Worm (Caenorhabditis elegans): ENCODE results near the gene txt-14.

The txt-14 gene

DNA sequence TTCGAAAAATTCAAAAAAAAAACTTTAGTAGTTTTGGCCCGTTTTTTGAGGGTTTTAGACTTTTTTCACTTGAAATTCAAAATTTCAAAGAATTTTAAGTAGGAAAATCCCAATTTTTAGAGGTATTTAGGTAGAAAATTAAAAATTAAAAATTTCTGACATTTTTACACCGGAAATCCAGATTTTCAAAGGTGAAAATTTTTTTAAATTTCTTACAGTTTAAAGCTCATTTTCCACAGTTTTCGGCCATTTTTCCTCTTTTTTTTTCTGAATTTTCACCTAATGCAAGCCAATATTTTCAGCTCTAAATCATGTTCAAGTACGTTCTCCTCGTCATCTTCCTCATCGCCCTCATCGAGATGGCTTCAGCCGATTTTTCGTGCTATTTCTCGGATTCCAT is at the start of gene txt-14:
Gene txt-14, plus strand, starts transcription at position 301 of the 400 bp plus-strand sequence.
- TF ChIP-seq ztf-23 (GFP tag; IDR thresholded peaks at IDR 0.05) = no peak
- no peak for TF ChIP-seq klf-2 (GFP tag; conservative IDR thresholded peaks at IDR 0.05)
- no peak for TF ChIP-seq flt-1 (GFP tag; IDR thresholded peaks at IDR 0.05)
- no peak for TF ChIP-seq cog-1 (tag; optimal IDR thresholded peaks at IDR 0.05)
- TF ChIP-seq ref-1 (GFP tag; conservative IDR thresholded peaks at IDR 0.05) = no peak
- TF ChIP-seq med-1 (GFP tag; optimal IDR thresholded peaks at IDR 0.05; ENCODE audit: insufficient read depth) = no peak
- no peak for TF ChIP-seq tab-1 (GFP tag; IDR thresholded peaks at IDR 0.05)
- TF ChIP-seq ztf-29 (GFP tag; IDR thresholded peaks at IDR 0.05) = no peak
- TF ChIP-seq T22C8.4 (GFP tag; IDR thresholded peaks at IDR 0.05) = no peak

DNA sequence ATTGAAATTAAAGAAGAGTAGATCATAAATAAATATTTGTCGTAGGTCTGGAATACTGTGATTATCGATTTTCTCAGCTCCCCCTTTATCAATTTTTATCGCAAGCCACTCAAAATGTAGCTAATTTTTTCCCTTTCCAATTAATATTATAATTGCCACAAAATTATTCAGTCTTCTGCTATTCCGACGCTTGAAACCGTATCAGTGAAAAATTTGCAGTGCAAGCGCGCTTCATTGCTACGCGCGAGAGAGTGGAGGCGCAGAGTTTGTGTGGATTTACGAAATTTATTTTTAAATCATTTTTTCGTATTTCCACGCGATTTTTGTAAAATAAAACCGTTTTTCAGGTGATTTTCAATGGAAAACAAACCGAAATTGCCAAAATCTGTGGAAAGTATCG is 48.9 kb upstream of the txt-14 start, which contains the start of gene ints-5:
Gene ints-5, plus strand, starts transcription at position 348 of the 400 bp plus-strand sequence.
- TF ChIP-seq ztf-23 (GFP tag; IDR thresholded peaks at IDR 0.05) (no peak), flt-1 (GFP tag; IDR thresholded peaks at IDR 0.05) (no peak), tab-1 (GFP tag; IDR thresholded peaks at IDR 0.05) (no peak), cog-1 (tag; optimal IDR thresholded peaks at IDR 0.05) (no peak), ref-1 (GFP tag; conservative IDR thresholded peaks at IDR 0.05) (no peak), ztf-29 (GFP tag; IDR thresholded peaks at IDR 0.05) (no peak), T22C8.4 (GFP tag; IDR thresholded peaks at IDR 0.05) (no peak), klf-2 (GFP tag; conservative IDR thresholded peaks at IDR 0.05) (no peak), med-1 (GFP tag; optimal IDR thresholded peaks at IDR 0.05; ENCODE audit: insufficient read depth) (no peak)

DNA sequence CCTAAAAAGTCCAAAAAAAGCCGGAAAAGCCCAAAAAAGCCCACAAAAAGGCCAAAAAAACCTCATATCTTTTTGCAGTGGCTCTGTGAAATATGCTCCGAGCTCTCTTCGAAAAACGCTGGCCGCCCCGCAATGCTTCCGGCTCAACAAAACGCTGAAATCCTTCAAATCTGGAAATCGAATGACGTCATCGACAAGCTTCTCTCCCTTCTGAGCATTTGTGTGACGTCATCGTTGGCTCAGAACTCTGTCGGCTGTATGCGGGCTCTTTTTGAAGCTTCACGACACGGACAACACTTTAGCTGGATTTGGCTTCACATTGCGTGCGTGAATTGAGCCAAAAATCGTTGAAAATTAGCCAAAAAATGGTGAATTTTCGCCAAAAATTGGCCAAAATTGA is 46.4 kb upstream of the txt-14 start:
- TF ChIP-seq cog-1 (tag; optimal IDR thresholded peaks at IDR 0.05) = no peak
- no peak for TF ChIP-seq klf-2 (GFP tag; conservative IDR thresholded peaks at IDR 0.05)
- no peak for TF ChIP-seq flt-1 (GFP tag; IDR thresholded peaks at IDR 0.05)
- TF ChIP-seq ztf-29 (GFP tag; IDR thresholded peaks at IDR 0.05) = no peak
- TF ChIP-seq tab-1 (GFP tag; IDR thresholded peaks at IDR 0.05) = no peak
- no peak for TF ChIP-seq med-1 (GFP tag; optimal IDR thresholded peaks at IDR 0.05; ENCODE audit: insufficient read depth)
- no peak for TF ChIP-seq T22C8.4 (GFP tag; IDR thresholded peaks at IDR 0.05)
- TF ChIP-seq ztf-23 (GFP tag; IDR thresholded peaks at IDR 0.05) = no peak
- no peak for TF ChIP-seq ref-1 (GFP tag; conservative IDR thresholded peaks at IDR 0.05)

DNA sequence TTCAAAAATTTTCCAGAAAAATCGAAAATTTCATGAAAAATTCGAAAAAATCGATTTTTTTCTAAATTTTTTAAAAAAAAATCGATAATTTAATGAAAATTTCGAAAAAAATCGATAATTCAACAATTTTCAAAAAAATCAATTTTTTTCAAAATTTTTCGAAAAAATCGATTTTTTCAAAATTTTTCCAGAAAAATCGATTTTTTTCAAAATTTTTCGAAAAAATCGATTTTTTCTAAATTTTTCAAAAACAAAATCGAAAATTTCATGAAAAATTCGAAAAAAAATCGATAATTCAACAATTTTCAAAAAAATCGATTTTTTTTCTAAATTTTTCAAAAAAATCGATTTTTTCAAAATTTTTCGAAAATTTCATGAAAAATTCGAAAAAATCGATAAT is 35.7 kb upstream of the txt-14 start:
- peak; percentile 95 for TF ChIP-seq T22C8.4 (GFP tag; IDR thresholded peaks at IDR 0.05)

DNA sequence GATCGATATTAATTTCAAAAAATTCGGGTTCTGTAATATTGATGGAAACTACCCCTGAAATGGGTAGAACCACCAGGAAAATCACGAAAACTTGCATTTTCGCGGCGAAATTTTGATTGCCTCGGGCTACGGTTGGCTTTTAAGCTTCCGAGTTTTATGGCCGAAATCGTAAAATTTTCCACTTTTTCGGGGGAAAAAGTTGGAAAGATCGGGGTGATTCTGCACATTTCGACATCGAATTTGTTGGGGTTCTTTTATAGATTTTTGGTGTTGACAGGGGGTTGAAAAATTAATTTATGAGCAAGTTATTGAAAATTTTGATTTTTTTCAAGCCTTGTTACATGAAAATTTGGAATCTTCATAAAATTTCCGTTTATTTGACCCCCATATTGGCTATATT is 28.7 kb upstream of the txt-14 start, which contains the start of gene Y51A2D.8:
Gene Y51A2D.8, minus strand, starts transcription at position 101 of the 400 bp plus-strand sequence.
- no peak for TF ChIP-seq ztf-29 (GFP tag; IDR thresholded peaks at IDR 0.05)
- no peak for TF ChIP-seq ztf-23 (GFP tag; IDR thresholded peaks at IDR 0.05)
- no peak for TF ChIP-seq ref-1 (GFP tag; conservative IDR thresholded peaks at IDR 0.05)
- TF ChIP-seq klf-2 (GFP tag; conservative IDR thresholded peaks at IDR 0.05) = no peak
- TF ChIP-seq tab-1 (GFP tag; IDR thresholded peaks at IDR 0.05) = no peak
- no peak for TF ChIP-seq cog-1 (tag; optimal IDR thresholded peaks at IDR 0.05)
- TF ChIP-seq med-1 (GFP tag; optimal IDR thresholded peaks at IDR 0.05; ENCODE audit: insufficient read depth) = no peak
- TF ChIP-seq T22C8.4 (GFP tag; IDR thresholded peaks at IDR 0.05) = no peak
- no peak for TF ChIP-seq flt-1 (GFP tag; IDR thresholded peaks at IDR 0.05)

DNA sequence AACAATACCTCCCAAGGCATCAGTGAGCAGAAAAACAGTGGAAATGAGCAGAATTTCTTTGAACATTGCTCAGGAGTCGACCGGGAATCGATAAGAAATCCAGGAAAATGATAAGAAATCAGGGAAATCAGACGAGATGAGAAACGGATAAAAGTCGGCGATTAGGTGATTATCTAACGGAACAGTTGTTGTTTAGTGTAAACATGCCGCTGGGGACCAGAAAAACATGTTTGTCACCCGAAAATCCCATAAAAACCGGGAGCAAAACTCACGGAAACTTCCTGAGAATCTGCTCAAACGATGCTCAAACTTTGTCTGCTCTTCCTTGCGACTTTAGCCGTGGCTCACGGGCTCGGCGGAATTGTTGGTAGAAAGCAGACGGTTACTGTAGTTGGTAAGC is 26.0 kb upstream of the txt-14 start, which contains the start of the genes ttr-24 and ttr-25:
Gene ttr-24, minus strand, starts transcription at position 156 of the 400 bp plus-strand sequence.
Gene ttr-25, plus strand, starts transcription at position 227 of the 400 bp plus-strand sequence.
- TF ChIP-seq cog-1 (tag; optimal IDR thresholded peaks at IDR 0.05) (no peak), klf-2 (GFP tag; conservative IDR thresholded peaks at IDR 0.05) (no peak), flt-1 (GFP tag; IDR thresholded peaks at IDR 0.05) (no peak), med-1 (GFP tag; optimal IDR thresholded peaks at IDR 0.05; ENCODE audit: insufficient read depth) (no peak), ztf-29 (GFP tag; IDR thresholded peaks at IDR 0.05) (no peak), ztf-23 (GFP tag; IDR thresholded peaks at IDR 0.05) (no peak), ref-1 (GFP tag; conservative IDR thresholded peaks at IDR 0.05) (no peak), tab-1 (GFP tag; IDR thresholded peaks at IDR 0.05) (no peak)

DNA sequence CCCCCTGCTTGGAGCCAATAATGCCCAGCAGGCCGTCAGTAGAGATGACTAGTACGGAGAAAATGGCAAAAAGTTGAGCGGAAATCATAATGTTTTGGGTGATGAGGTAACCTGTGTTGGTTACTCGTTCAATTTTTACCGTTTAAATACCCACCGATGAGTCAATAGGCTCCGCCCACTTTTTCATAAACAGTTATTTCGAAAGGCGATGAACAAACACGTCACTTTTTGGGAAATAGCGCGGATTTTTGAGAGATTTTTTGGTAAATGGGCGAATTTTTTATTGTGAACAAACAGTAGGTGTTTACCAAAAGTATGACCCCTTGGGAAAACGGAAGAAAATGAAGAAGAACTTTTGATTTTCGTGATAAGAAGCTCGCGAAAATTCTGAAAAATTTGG is 22.3 kb upstream of the txt-14 start, which contains the start of gene ttr-26:
Gene ttr-26, minus strand, starts transcription at position 101 of the 400 bp plus-strand sequence.
- TF ChIP-seq klf-2 (GFP tag; conservative IDR thresholded peaks at IDR 0.05) (no peak), T22C8.4 (GFP tag; IDR thresholded peaks at IDR 0.05) (no peak), ref-1 (GFP tag; conservative IDR thresholded peaks at IDR 0.05) (no peak), ztf-23 (GFP tag; IDR thresholded peaks at IDR 0.05) (no peak), ztf-29 (GFP tag; IDR thresholded peaks at IDR 0.05) (no peak), med-1 (GFP tag; optimal IDR thresholded peaks at IDR 0.05; ENCODE audit: insufficient read depth) (no peak), cog-1 (tag; optimal IDR thresholded peaks at IDR 0.05) (no peak), tab-1 (GFP tag; IDR thresholded peaks at IDR 0.05) (no peak), flt-1 (GFP tag; IDR thresholded peaks at IDR 0.05) (no peak)

DNA sequence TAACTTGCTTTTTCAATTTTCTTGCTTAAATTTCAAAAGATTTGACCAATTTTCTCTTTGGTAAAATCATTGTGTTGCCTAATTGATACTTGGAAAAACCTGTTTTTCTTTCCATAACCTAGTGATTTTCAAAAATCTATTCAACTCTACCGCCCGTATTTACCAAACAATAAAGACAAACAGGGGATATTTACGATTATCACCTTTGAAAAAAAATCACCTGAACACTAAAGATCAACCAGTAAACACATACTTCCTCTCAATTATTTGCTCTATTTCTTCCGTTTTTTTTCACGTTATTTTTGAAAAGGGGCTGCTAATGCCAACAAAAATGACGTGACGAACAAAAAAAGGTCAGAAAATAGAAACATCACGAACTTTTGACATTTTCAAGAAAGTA is 21.5 kb upstream of the txt-14 start:
- no peak for TF ChIP-seq ztf-23 (GFP tag; IDR thresholded peaks at IDR 0.05)
- no peak for TF ChIP-seq ref-1 (GFP tag; conservative IDR thresholded peaks at IDR 0.05)

DNA sequence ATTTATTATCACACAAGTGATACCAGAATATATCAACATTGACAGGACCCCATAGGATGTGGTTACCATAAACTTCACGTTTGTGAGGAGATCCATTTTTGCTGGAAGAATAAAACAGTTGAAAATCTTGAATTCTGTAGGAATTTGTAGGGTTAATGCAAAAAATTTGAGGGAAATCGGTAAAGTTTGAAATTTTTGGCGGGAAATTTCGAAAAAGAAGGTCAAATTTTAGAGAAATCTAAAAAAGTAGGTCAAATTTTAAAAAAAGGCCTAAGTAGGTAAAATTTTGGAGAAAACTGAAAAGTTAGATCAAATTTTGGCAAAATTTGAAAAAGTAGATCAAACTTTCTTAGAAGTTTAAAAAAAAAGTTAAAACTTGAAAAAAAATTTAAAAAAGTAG is 17.7 kb upstream of the txt-14 start, which contains the start of gene srg-34:
Gene srg-34, minus strand, starts transcription at position 101 of the 400 bp plus-strand sequence.
- no peak for TF ChIP-seq flt-1 (GFP tag; IDR thresholded peaks at IDR 0.05)
- no peak for TF ChIP-seq ref-1 (GFP tag; conservative IDR thresholded peaks at IDR 0.05)

DNA sequence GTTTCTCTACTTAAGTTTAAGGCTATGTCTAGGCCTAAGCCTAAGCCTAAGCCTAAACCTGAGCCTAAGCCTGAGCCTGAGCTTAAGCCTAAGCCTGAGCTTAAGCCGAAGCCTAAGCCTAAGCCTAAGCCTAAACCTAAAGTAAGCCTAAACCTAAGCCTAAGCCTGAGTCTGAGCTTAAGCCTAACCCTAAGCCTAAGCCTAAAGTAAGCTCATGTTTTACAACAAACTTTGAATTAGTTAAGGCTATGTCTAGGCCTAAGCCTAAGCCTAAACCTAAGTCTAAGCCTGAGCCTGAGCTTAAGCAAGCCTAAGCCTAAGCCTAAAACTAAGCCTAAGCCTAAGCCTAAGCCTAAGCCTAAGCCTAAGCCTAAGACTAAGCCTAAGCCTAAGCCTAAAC is 16.8 kb upstream of the txt-14 start:
- no peak for TF ChIP-seq flt-1 (GFP tag; IDR thresholded peaks at IDR 0.05)
- no peak for TF ChIP-seq ref-1 (GFP tag; conservative IDR thresholded peaks at IDR 0.05)
- peak; percentile 6; the same call in 1 of the 2 replicates for TF ChIP-seq ztf-29 (GFP tag; IDR thresholded peaks at IDR 0.05)
- TF ChIP-seq tab-1 (GFP tag; IDR thresholded peaks at IDR 0.05) = no peak

DNA sequence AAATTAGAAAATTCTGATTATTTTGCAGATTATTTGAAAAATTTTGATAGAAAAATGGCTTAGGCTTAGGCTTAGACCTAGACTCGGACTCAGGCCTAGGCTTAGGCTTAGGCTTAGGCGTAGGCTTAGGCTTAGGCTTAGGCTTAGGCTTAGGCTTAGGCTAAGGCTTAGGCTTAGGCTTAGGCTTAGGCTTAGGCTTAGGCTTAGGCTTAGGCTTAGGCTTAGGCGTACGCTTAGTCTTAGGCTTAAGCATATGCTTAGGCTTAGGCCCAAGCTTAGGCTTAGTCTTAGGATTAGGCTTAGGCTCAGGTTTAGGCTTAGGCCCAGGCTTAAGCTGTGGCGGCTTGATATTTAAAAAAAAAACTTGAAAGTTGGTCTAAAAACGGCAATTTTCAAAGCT is 16.1 kb upstream of the txt-14 start:
- peak; percentile 69; the same call in 1 of the 2 replicates for TF ChIP-seq ztf-29 (GFP tag; IDR thresholded peaks at IDR 0.05)
